Worm (Caenorhabditis elegans) whole organism, L3 larva: ENCODE data around the gene pha-4.

ENCODE experiments used
- ama-1 ChIP-seq: fragments of 150-350 bp; optimal IDR thresholded peaks from 2 replicates; lab custom pipeline; 2018
- ceh-82 ChIP-seq: fragments of 150-350 bp; optimal IDR thresholded peaks from 2 replicates; lab custom pipeline; 2014; ENCODE audit warnings: missing biosample characterization, missing genetic modification characterization
- mdl-1 ChIP-seq: fragments of 150-350 bp; optimal IDR thresholded peaks from 2 replicates; lab custom pipeline; 2014; ENCODE audit warnings: missing biosample characterization, missing genetic modification characterization
- nfya-1 ChIP-seq: sonication (generic microtip); optimal IDR thresholded peaks from 2 replicates; lab custom pipeline; 2017; ENCODE audit warnings: missing genetic modification characterization, mild to moderate bottlenecking, missing compliant biosample characterization, antibody characterized with exemption, moderate library complexity; ENCODE audit not compliant: insufficient read depth
- pha-4 ChIP-seq: fragments of 150-350 bp; optimal IDR thresholded peaks from 2 replicates; lab custom pipeline; 2014; ENCODE audit warnings: missing biosample characterization, missing genetic modification reagents, missing genetic modification characterization
- ztf-11 ChIP-seq: fragments of 150-350 bp; optimal IDR thresholded peaks from 2 replicates; lab custom pipeline; 2014; ENCODE audit warnings: missing biosample characterization, missing genetic modification characterization

- no peak for TF ChIP-seq ceh-82 (tag; lab: Kevin White, UChicago)
- no peak for TF ChIP-seq mdl-1 (tag; lab: Kevin White, UChicago)
- TF ChIP-seq pha-4 (tag; lab: Kevin White, UChicago), result no peak
- TF ChIP-seq ztf-11 (tag; lab: Kevin White, UChicago), result no peak
- TF ChIP-seq ama-1, result no peak
- TF ChIP-seq nfya-1 (tag; lab: Kevin White, UChicago), result no peak
These were observed 54.2 kb downstream of the pha-4 start, which contains the start of gene Y44A6D.6 for ce11 chrV:20807038-20807437.
